Worm (Caenorhabditis elegans): Measurements from ENCODE around the gene tofu-1.

DNA sequence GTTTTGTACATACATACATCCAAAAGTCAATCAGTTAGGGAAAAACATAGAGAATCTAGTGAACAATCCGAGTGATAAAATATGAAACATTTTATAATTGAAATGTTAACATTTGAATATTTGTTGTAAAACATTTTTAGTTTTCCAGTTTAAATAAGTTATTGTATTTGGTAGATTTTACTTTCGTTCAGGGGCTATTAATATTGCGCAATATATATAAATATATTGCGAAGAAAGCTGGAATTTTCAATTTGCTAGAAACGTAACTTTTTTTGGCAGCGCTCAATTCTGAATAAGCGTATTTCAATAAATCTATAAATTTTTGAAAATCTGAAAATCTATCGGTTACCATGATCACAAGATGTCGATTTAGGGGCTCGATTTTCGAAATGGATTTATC is 26.5 kb downstream of the tofu-1 start:
- TF ChIP-seq ama-1 (optimal IDR thresholded peaks at IDR 0.05) (no peak), elt-1 (tag; optimal IDR thresholded peaks at IDR 0.05) (no peak), R02D3.7 (tag; optimal IDR thresholded peaks at IDR 0.05) (no peak), unc-55 (GFP tag; optimal IDR thresholded peaks at IDR 0.05) (no peak), snpc-4 (tag; optimal IDR thresholded peaks at IDR 0.05) (no peak), nhr-11 (tag; optimal IDR thresholded peaks at IDR 0.05) (no peak), nhr-10 (tag; optimal IDR thresholded peaks at IDR 0.05) (no peak), aly-2 (tag; optimal IDR thresholded peaks at IDR 0.05) (no peak), nhr-237 (tag; optimal IDR thresholded peaks at IDR 0.05) (no peak)
